Fruit fly (Drosophila melanogaster): Measurements from ENCODE around the gene Pdha.

Gene Pdha

dm6 chrX:4666650-4667360, 35.3 kb upstream of the Pdha start, which contains the start of gene CG3009 (continued):
- TF ChIP-seq CG11696 (GFP tag; IDR thresholded peaks at IDR 0.05), result peak; percentile 90
- no peak for TF ChIP-seq Lpt (GFP tag; optimal IDR thresholded peaks at IDR 0.05)
- TF ChIP-seq CG13296 (GFP tag; optimal IDR thresholded peaks at IDR 0.05), result peak; percentile 98
- TF ChIP-seq MBD-R2 (GFP tag; IDR thresholded peaks at IDR 0.05), result peak; percentile 94
- peak; percentile 93 for TF ChIP-seq Ravus (GFP tag; IDR thresholded peaks at IDR 0.05)
- TF ChIP-seq Dref (GFP tag; IDR thresholded peaks at IDR 0.05), result peak; percentile 41; the same call in 1 of the 2 replicates
- peak; percentile 98 for TF ChIP-seq caup (GFP tag; optimal IDR thresholded peaks at IDR 0.05; ENCODE audit: severe bottlenecking)
- peak; percentile 84 for TF ChIP-seq CG2116 (GFP tag; optimal IDR thresholded peaks at IDR 0.05)
- peak; percentile 95 for TF ChIP-seq CG15514 (GFP tag; optimal IDR thresholded peaks at IDR 0.05)
- peak; percentile 93 for TF ChIP-seq CG16815 (GFP tag; optimal IDR thresholded peaks at IDR 0.05)
- TF ChIP-seq mam (GFP tag; optimal IDR thresholded peaks at IDR 0.05), result peak; percentile 98
- TF ChIP-seq sisA (GFP tag; IDR thresholded peaks at IDR 0.05), result peak; percentile 97
- TF ChIP-seq cad (GFP tag; optimal IDR thresholded peaks at IDR 0.05), result no peak
- peak; percentile 97 for TF ChIP-seq Atf-2 (GFP tag; optimal IDR thresholded peaks at IDR 0.05)
- TF ChIP-seq p53 (GFP tag; optimal IDR thresholded peaks at IDR 0.05), result peak; percentile 94
- no peak for TF ChIP-seq unc-4 (GFP tag; IDR thresholded peaks at IDR 0.05; ENCODE audit: partially characterized antibody)
- TF ChIP-seq scrt (GFP tag; optimal IDR thresholded peaks at IDR 0.05), result peak; percentile 95
- peak; percentile 97 for TF ChIP-seq Camta (GFP tag; optimal IDR thresholded peaks at IDR 0.05)
- no peak for TF ChIP-seq nerfin-2 (GFP tag; IDR thresholded peaks at IDR 0.05; ENCODE audit: partially characterized antibody)
- TF ChIP-seq usp (GFP tag; optimal IDR thresholded peaks at IDR 0.05), result no peak
- peak; percentile 97 for TF ChIP-seq az2 (GFP tag; optimal IDR thresholded peaks at IDR 0.05)
- peak; percentile 98 for TF ChIP-seq CG3847 (GFP tag; IDR thresholded peaks at IDR 0.05)
- TF ChIP-seq Bdp1 (GFP tag; optimal IDR thresholded peaks at IDR 0.05), result peak; percentile 92
- peak; percentile 92 for TF ChIP-seq CG3163 (GFP tag; optimal IDR thresholded peaks at IDR 0.05)
- TF ChIP-seq sens-2 (GFP tag; IDR thresholded peaks at IDR 0.05), result peak; percentile 92
- peak; percentile 96 for TF ChIP-seq CG32767 (GFP tag; IDR thresholded peaks at IDR 0.05)
- peak; percentile 97 for TF ChIP-seq CG7372 (GFP tag; IDR thresholded peaks at IDR 0.05)
- TF ChIP-seq CG7357 (GFP tag; IDR thresholded peaks at IDR 0.05), result peak; percentile 94
- TF ChIP-seq ind (GFP tag; optimal IDR thresholded peaks at IDR 0.05), result peak; percentile 99
- TF ChIP-seq CG4820 (GFP tag; optimal IDR thresholded peaks at IDR 0.05), result peak; percentile 94
- peak; percentile 81; the same call in 1 of the 4 replicates for TF ChIP-seq chinmo (GFP tag; IDR thresholded peaks at IDR 0.05; ENCODE audit: partially characterized antibody)
- peak; percentile 98 for TF ChIP-seq Gug (GFP tag; IDR thresholded peaks at IDR 0.05)
- peak; percentile 99 for TF ChIP-seq Ets65A (GFP tag)
- TF ChIP-seq jing (GFP tag; optimal IDR thresholded peaks at IDR 0.05), result peak; percentile 96
- TF ChIP-seq fd3F (GFP tag; optimal IDR thresholded peaks at IDR 0.05), result peak; percentile 96
- TF ChIP-seq lmd (GFP tag; IDR thresholded peaks at IDR 0.05), result peak; percentile 99
- TF ChIP-seq odd (GFP tag; optimal IDR thresholded peaks at IDR 0.05), result peak; percentile 97
- peak; percentile 97 for TF ChIP-seq Chrac-16 (GFP tag; optimal IDR thresholded peaks at IDR 0.05)
- TF ChIP-seq HmgZ (tag; optimal IDR thresholded peaks at IDR 0.05), result peak; percentile 99
- peak; percentile 95 for TF ChIP-seq btn (GFP tag; optimal IDR thresholded peaks at IDR 0.05)
- TF ChIP-seq Doc2 (GFP tag; IDR thresholded peaks at IDR 0.05), result peak; percentile 96
- peak; percentile 67; the same call in 1 of the 2 replicates for TF ChIP-seq dan (GFP tag; IDR thresholded peaks at IDR 0.05)
- TF ChIP-seq Hr39 (optimal IDR thresholded peaks at IDR 0.05), result no peak
- TF ChIP-seq Poxn (GFP tag; IDR thresholded peaks at IDR 0.05), result peak; percentile 95
- peak; percentile 98 for TF ChIP-seq chn (GFP tag; optimal IDR thresholded peaks at IDR 0.05)
- TF ChIP-seq CG18011 (GFP tag; optimal IDR thresholded peaks at IDR 0.05), result peak; percentile 98
- peak; percentile 82 for TF ChIP-seq CG2202 (tag; optimal IDR thresholded peaks at IDR 0.05)
- peak; percentile 97 for TF ChIP-seq mirr (GFP tag; optimal IDR thresholded peaks at IDR 0.05)
- TF ChIP-seq org-1 (GFP tag; optimal IDR thresholded peaks at IDR 0.05), result peak; percentile 98
- peak; percentile 98 for TF ChIP-seq bcd (GFP tag; optimal IDR thresholded peaks at IDR 0.05)
- TF ChIP-seq E2f2 (GFP tag; IDR thresholded peaks at IDR 0.05), result peak; percentile 84
